Worm (Caenorhabditis elegans) whole organism, L1 larva: Measurements from ENCODE around the gene Y45G5AM.7.

ENCODE experiments used
- C16A3.4 ChIP-seq: fragments of 150-350 bp; optimal IDR thresholded peaks from 2 replicates; lab custom pipeline; 2014; ENCODE audit warnings: missing biosample characterization, missing genetic modification characterization
- C34B4.2 ChIP-seq: sonication (generic microtip); optimal IDR thresholded peaks from 2 replicates; lab custom pipeline; 2017; ENCODE audit warnings: mild to moderate bottlenecking, missing genetic modification characterization, missing compliant biosample characterization
- F16B12.6 ChIP-seq: fragments of 150-350 bp; optimal IDR thresholded peaks from 2 replicates; lab custom pipeline; 2014; ENCODE audit warnings: missing biosample characterization, missing genetic modification characterization
- Y116A8C.19 ChIP-seq: sonication (generic microtip); optimal IDR thresholded peaks from 2 replicates; lab custom pipeline; 2016; ENCODE audit warnings: missing compliant biosample characterization, missing genetic modification characterization, borderline replicate concordance
- aha-1 ChIP-seq: fragments of 150-350 bp; optimal IDR thresholded peaks from 2 replicates; lab custom pipeline; 2014; ENCODE audit warnings: missing biosample characterization, missing genetic modification characterization
- alr-1 ChIP-seq: fragments of 200-800 bp; sonication (Bioruptor generic); optimal IDR thresholded peaks from 2 replicates; lab custom pipeline; 2018; ENCODE audit warnings: borderline replicate concordance, mild to moderate bottlenecking, missing genetic modification characterization, missing compliant biosample characterization
- aly-2 ChIP-seq: fragments of 150-350 bp; optimal IDR thresholded peaks from 2 replicates; lab custom pipeline; 2014; ENCODE audit warnings: missing biosample characterization, missing genetic modification characterization
- ama-1 ChIP-seq: fragments of 150-350 bp; optimal IDR thresholded peaks from 2 replicates; lab custom pipeline; 2014
- blmp-1 ChIP-seq: fragments of 150-350 bp; optimal IDR thresholded peaks from 2 replicates; lab custom pipeline; 2014; ENCODE audit warnings: missing biosample characterization, missing genetic modification characterization
- ceh-82 ChIP-seq, 3 experiments: fragments of 150-350 bp in 1 of 3; sonication (generic microtip) in 2 of 3; optimal IDR thresholded peaks; 2 replicates each; lab custom pipeline; 2014 to 2017; ENCODE audit warnings: missing biosample characterization in 3 of 3, missing genetic modification characterization in 3 of 3
- ceh-90 ChIP-seq: sonication (generic microtip); optimal IDR thresholded peaks from 2 replicates; lab custom pipeline; 2016; ENCODE audit warnings: missing genetic modification characterization, missing compliant biosample characterization
- ces-1 ChIP-seq: fragments of 150-350 bp; optimal IDR thresholded peaks from 2 replicates; lab custom pipeline; 2014; ENCODE audit warnings: missing biosample characterization, missing genetic modification reagents, missing genetic modification characterization
- dpl-1 ChIP-seq, 3 experiments: fragments of 150-350 bp in 2 of 3; sonication (generic microtip) in 1 of 3; optimal IDR thresholded peaks; 2 replicates each; lab custom pipeline; 2014 to 2017; ENCODE audit warnings: missing biosample characterization in 3 of 3, missing genetic modification characterization in 3 of 3, missing genetic modification reagents in 3 of 3
- efl-3 ChIP-seq: fragments of 200-800 bp; sonication (Bioruptor generic); optimal IDR thresholded peaks from 2 replicates; lab custom pipeline; 2018; ENCODE audit warnings: mild to moderate bottlenecking, missing genetic modification characterization, missing compliant biosample characterization
- elt-3 ChIP-seq, 6 experiments: fragments of 150-350 bp in 1 of 6; sonication (generic microtip); optimal IDR thresholded peaks; 2 replicates each; lab custom pipeline; 2017 to 2018; ENCODE audit warnings: missing biosample characterization in 6 of 6, missing genetic modification characterization in 6 of 6, inconsistent platforms in 1 of 6
- fkh-10 ChIP-seq: sonication (generic microtip); optimal IDR thresholded peaks from 2 replicates; lab custom pipeline; 2017; ENCODE audit warnings: missing biosample characterization, missing genetic modification reagents, missing genetic modification characterization
- fos-1 ChIP-seq: fragments of 150-350 bp; optimal IDR thresholded peaks from 2 replicates; lab custom pipeline; 2014; ENCODE audit warnings: missing biosample characterization, missing genetic modification characterization
- hlh-17 ChIP-seq: fragments of 200-800 bp; sonication (Bioruptor generic); optimal IDR thresholded peaks from 2 replicates; lab custom pipeline; 2018; ENCODE audit warnings: missing genetic modification characterization, mild to moderate bottlenecking, missing compliant biosample characterization, moderate library complexity, borderline replicate concordance
- jun-1 ChIP-seq: fragments of 150-350 bp; optimal IDR thresholded peaks from 2 replicates; lab custom pipeline; 2014; ENCODE audit warnings: missing biosample characterization, missing genetic modification reagents, missing genetic modification characterization
- lin-13 ChIP-seq: fragments of 150-350 bp; optimal IDR thresholded peaks from 2 replicates; lab custom pipeline; 2014; ENCODE audit warnings: missing biosample characterization, missing genetic modification reagents, missing genetic modification characterization
- lin-35 ChIP-seq, 2 experiments: fragments of 150-350 bp; optimal IDR thresholded peaks; 2 replicates each; lab custom pipeline; 2014; ENCODE audit warnings: missing biosample characterization in 2 of 2, missing genetic modification characterization in 2 of 2, missing genetic modification reagents in 2 of 2
- mab-9 ChIP-seq: fragments of 200-800 bp; sonication (Bioruptor generic); IDR thresholded peaks from 2 replicates; pipeline ENCODE4 v1.3.6; 2022; ENCODE audit warnings: missing genetic modification reagents, missing genetic modification characterization, missing compliant biosample characterization
- mdl-1 ChIP-seq, 2 experiments: fragments of 150-350 bp; optimal IDR thresholded peaks; 2 replicates each; lab custom pipeline; 2014 to 2017; ENCODE audit warnings: missing biosample characterization in 2 of 2, missing genetic modification characterization in 2 of 2, inconsistent platforms in 1 of 2
- mef-2 ChIP-seq: fragments of 150-350 bp; optimal IDR thresholded peaks from 2 replicates; lab custom pipeline; 2014; ENCODE audit warnings: missing biosample characterization, missing genetic modification characterization
- mep-1 ChIP-seq: fragments of 150-350 bp; optimal IDR thresholded peaks from 2 replicates; lab custom pipeline; 2014; ENCODE audit warnings: missing biosample characterization, missing genetic modification characterization
- nhr-11 ChIP-seq: fragments of 150-350 bp; optimal IDR thresholded peaks from 2 replicates; lab custom pipeline; 2014; ENCODE audit warnings: missing biosample characterization, missing genetic modification characterization
- nhr-12 ChIP-seq: sonication (generic microtip); optimal IDR thresholded peaks from 2 replicates; lab custom pipeline; 2017; ENCODE audit warnings: missing biosample characterization, missing genetic modification characterization
- nhr-19 ChIP-seq: fragments of 200-800 bp; sonication (Bioruptor generic); conservative IDR thresholded peaks from 2 replicates; pipeline ENCODE4 v1.3.6; 2022; ENCODE audit warnings: missing genetic modification characterization, missing compliant biosample characterization
- nhr-20 ChIP-seq: sonication (generic microtip); optimal IDR thresholded peaks from 2 replicates; lab custom pipeline; 2016; ENCODE audit warnings: mild to moderate bottlenecking, missing genetic modification characterization, missing compliant biosample characterization
- nhr-237 ChIP-seq: fragments of 150-350 bp; optimal IDR thresholded peaks from 2 replicates; lab custom pipeline; 2014; ENCODE audit warnings: missing biosample characterization, missing genetic modification characterization
- nhr-28 ChIP-seq: fragments of 150-350 bp; optimal IDR thresholded peaks from 2 replicates; lab custom pipeline; 2014; ENCODE audit warnings: missing biosample characterization, missing genetic modification characterization
- nhr-47 ChIP-seq: sonication (generic microtip); optimal IDR thresholded peaks from 2 replicates; lab custom pipeline; 2016; ENCODE audit warnings: mild to moderate bottlenecking, missing genetic modification characterization, moderate library complexity, missing compliant biosample characterization
- nhr-71 ChIP-seq: sonication (generic microtip); optimal IDR thresholded peaks from 2 replicates; lab custom pipeline; 2016; ENCODE audit warnings: mild to moderate bottlenecking, missing genetic modification characterization, moderate library complexity, missing compliant biosample characterization
- nhr-77 ChIP-seq: fragments of 150-350 bp; optimal IDR thresholded peaks from 2 replicates; lab custom pipeline; 2014; ENCODE audit warnings: missing biosample characterization, missing genetic modification characterization
- nhr-84 ChIP-seq: sonication (generic microtip); optimal IDR thresholded peaks from 2 replicates; lab custom pipeline; 2017; ENCODE audit warnings: missing biosample characterization, missing genetic modification characterization
- nhr-85 ChIP-seq: sonication (generic microtip); peaks from one replicate; lab custom pipeline; 2016; ENCODE audit warnings: missing genetic modification characterization, inconsistent platforms, missing compliant biosample characterization
- nhr-90 ChIP-seq: sonication (generic microtip); optimal IDR thresholded peaks from 2 replicates; lab custom pipeline; 2016; ENCODE audit warnings: mild to moderate bottlenecking, missing genetic modification characterization, missing compliant biosample characterization; ENCODE audit not compliant: poor library complexity
- pag-3 ChIP-seq: sonication (generic microtip); optimal IDR thresholded peaks from 2 replicates; lab custom pipeline; 2017; ENCODE audit warnings: missing genetic modification characterization, mild to moderate bottlenecking, missing compliant biosample characterization, antibody characterized with exemption, borderline replicate concordance; ENCODE audit not compliant: insufficient read depth
- pax-3 ChIP-seq: fragments of 200-800 bp; sonication (Bioruptor generic); optimal IDR thresholded peaks from 2 replicates; lab custom pipeline; 2018; ENCODE audit warnings: mild to moderate bottlenecking, missing genetic modification characterization, moderate library complexity, missing compliant biosample characterization
- rnt-1 ChIP-seq: sonication (generic microtip); optimal IDR thresholded peaks from 2 replicates; lab custom pipeline; 2016; ENCODE audit warnings: mild to moderate bottlenecking, missing genetic modification characterization, moderate library complexity, missing compliant biosample characterization
- skn-1 ChIP-seq: fragments of 150-350 bp; optimal IDR thresholded peaks from 2 replicates; lab custom pipeline; 2014; ENCODE audit warnings: missing biosample characterization, missing genetic modification characterization
- sptf-1 ChIP-seq: fragments of 150-350 bp; optimal IDR thresholded peaks from 2 replicates; lab custom pipeline; 2014; ENCODE audit warnings: missing biosample characterization, missing genetic modification characterization
- sup-37 ChIP-seq: fragments of 200-800 bp; sonication (Bioruptor generic); optimal IDR thresholded peaks from 2 replicates; lab custom pipeline; 2018; ENCODE audit warnings: mild to moderate bottlenecking, missing genetic modification characterization, missing compliant biosample characterization
- swsn-7 ChIP-seq: sonication (generic microtip); optimal IDR thresholded peaks from 2 replicates; lab custom pipeline; 2016; ENCODE audit warnings: missing genetic modification characterization, missing compliant biosample characterization
- tbx-2 ChIP-seq: sonication (generic microtip); optimal IDR thresholded peaks from 2 replicates; lab custom pipeline; 2016; ENCODE audit warnings: missing genetic modification characterization, missing compliant biosample characterization
- tlp-1 ChIP-seq: fragments of 150-350 bp; optimal IDR thresholded peaks from 2 replicates; lab custom pipeline; 2014; ENCODE audit warnings: missing biosample characterization, missing genetic modification characterization
- unc-130 ChIP-seq: fragments of 150-350 bp; optimal IDR thresholded peaks from 2 replicates; lab custom pipeline; 2017; ENCODE audit warnings: missing biosample characterization, missing genetic modification characterization, inconsistent platforms
- unc-62 ChIP-seq: fragments of 150-350 bp; optimal IDR thresholded peaks from 2 replicates; lab custom pipeline; 2014; ENCODE audit warnings: missing biosample characterization, missing genetic modification reagents, missing genetic modification characterization
- vab-15 ChIP-seq: sonication (generic microtip); optimal IDR thresholded peaks from 2 replicates; lab custom pipeline; 2017; ENCODE audit warnings: missing genotype, mild to moderate bottlenecking, missing genetic modification characterization, missing compliant biosample characterization
- xbp-1 ChIP-seq: sonication (generic microtip); optimal IDR thresholded peaks from 2 replicates; lab custom pipeline; 2016; ENCODE audit warnings: missing genetic modification characterization, missing compliant biosample characterization
- zip-4 ChIP-seq: fragments of 200-800 bp; sonication (Bioruptor generic); optimal IDR thresholded peaks from 2 replicates; lab custom pipeline; 2018; ENCODE audit warnings: mild to moderate bottlenecking, missing genetic modification characterization, moderate library complexity, missing compliant biosample characterization
- ztf-11 ChIP-seq, 2 experiments: sonication (generic microtip); optimal IDR thresholded peaks; 2 replicates each; lab custom pipeline; 2016 to 2017; ENCODE audit warnings: missing genetic modification characterization in 2 of 2, missing biosample characterization in 1 of 2, missing compliant biosample characterization in 1 of 2
- ztf-4 ChIP-seq: fragments of 150-350 bp; optimal IDR thresholded peaks from 2 replicates; lab custom pipeline; 2014; ENCODE audit warnings: missing biosample characterization, missing genetic modification characterization

Y45G5AM.7 gene

DNA sequence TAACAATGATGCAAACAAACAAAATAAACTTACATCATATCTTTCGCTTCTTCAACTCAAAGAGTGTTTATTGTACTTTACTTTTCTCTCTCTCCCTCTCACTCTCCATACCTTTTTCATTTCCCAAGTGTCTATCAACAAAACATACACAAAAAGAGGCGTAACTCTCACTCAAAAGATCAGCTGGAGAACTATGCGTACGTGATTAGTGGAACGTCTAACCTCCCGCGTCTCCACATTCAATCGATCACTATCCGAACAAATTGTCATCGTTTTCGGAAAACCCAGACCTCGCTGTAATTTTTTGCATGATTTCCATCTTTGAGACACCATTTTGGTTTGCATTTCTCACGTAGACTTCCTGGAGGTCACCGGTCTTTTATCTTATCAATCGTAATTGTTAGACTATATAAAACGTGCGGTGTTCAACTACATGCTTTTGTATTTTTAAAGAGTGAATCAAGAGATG is 38.5 kb downstream of the Y45G5AM.7 start, which contains the start of gene nhr-57 (continued):
- TF ChIP-seq mdl-1 (tag; optimal IDR thresholded peaks at IDR 0.05; lab: Kevin White, UChicago) (peak in 1 of 2 experiments; percentile 77), nhr-19 (GFP tag; lab: Robert Waterston, UW) (peak; percentile 79), rnt-1 (no peak), sup-37 (GFP tag; lab: Kevin White, UChicago) (peak; percentile 54), nhr-84 (no peak), ceh-90 (tag; lab: Kevin White, UChicago) (no peak), tlp-1 (tag; lab: Kevin White, UChicago) (no peak), unc-130 (tag; lab: Kevin White, UChicago) (peak; percentile 20), C16A3.4 (peak; percentile 59), fkh-10 (GFP tag; lab: Kevin White, UChicago) (no peak), blmp-1 (tag; lab: Kevin White, UChicago) (peak; percentile 93), aly-2 (tag; lab: Kevin White, UChicago) (no peak), mep-1 (tag; lab: Kevin White, UChicago) (peak; percentile 50), alr-1 (tag; lab: Kevin White, UChicago) (no peak), nhr-85 (tag; lab: Kevin White, UChicago) (peak; percentile 95), tbx-2 (peak; percentile 74), C34B4.2 (tag; lab: Kevin White, UChicago) (no peak), xbp-1 (tag; lab: Kevin White, UChicago) (no peak), unc-62 (GFP tag; lab: Kevin White, UChicago) (no peak), nhr-11 (tag; lab: Kevin White, UChicago) (no peak), pax-3 (tag; lab: Kevin White, UChicago) (peak; percentile 45), nhr-77 (tag; lab: Kevin White, UChicago) (peak; percentile 83), ceh-82 (tag; optimal IDR thresholded peaks at IDR 0.05; lab: Kevin White, UChicago) (peak in 1 of 3 experiments; percentile 32), ztf-11 (tag; optimal IDR thresholded peaks at IDR 0.05; lab: Kevin White, UChicago) (no peak), jun-1 (tag; lab: Kevin White, UChicago) (peak; percentile 26), nhr-237 (tag; lab: Kevin White, UChicago) (peak; percentile 7), nhr-71 (tag; lab: Kevin White, UChicago) (peak; percentile 84), ama-1 (no peak), sptf-1 (tag; lab: Kevin White, UChicago) (no peak), ztf-4 (tag; lab: Kevin White, UChicago) (peak; percentile 20), Y116A8C.19 (no peak), nhr-28 (tag; lab: Kevin White, UChicago) (no peak), aha-1 (peak; percentile 100), nhr-20 (tag; lab: Kevin White, UChicago) (peak; percentile 92), dpl-1 (GFP tag; optimal IDR thresholded peaks at IDR 0.05; lab: Kevin White, UChicago) (peak in 2 of 3 experiments; percentile 16 to 44), skn-1 (tag; lab: Kevin White, UChicago) (peak; percentile 92), fos-1 (tag; lab: Kevin White, UChicago) (peak; percentile 64), vab-15 (tag; lab: Kevin White, UChicago) (no peak), mef-2 (tag; lab: Kevin White, UChicago) (no peak), swsn-7 (tag; lab: Kevin White, UChicago) (peak; percentile 51), elt-3 (tag; optimal IDR thresholded peaks at IDR 0.05; lab: Kevin White, UChicago) (peak in 3 of 6 experiments; percentile 39 to 98 (median 89)), ces-1 (GFP tag; lab: Kevin White, UChicago) (no peak), nhr-90 (tag; lab: Kevin White, UChicago) (peak; percentile 79), lin-13 (GFP tag; lab: Kevin White, UChicago) (peak; percentile 9), pag-3 (tag; lab: Kevin White, UChicago) (no peak), lin-35 (GFP tag; optimal IDR thresholded peaks at IDR 0.05; lab: Kevin White, UChicago) (peak; percentile 29 to 66), nhr-47 (tag; lab: Kevin White, UChicago) (peak; percentile 64), F16B12.6 (tag; lab: Kevin White, UChicago) (no peak), zip-4 (no peak), mab-9 (GFP tag; lab: Robert Waterston, UW) (no peak), efl-3 (no peak), nhr-12 (tag; lab: Kevin White, UChicago) (no peak), hlh-17 (GFP tag; lab: Kevin White, UChicago) (no peak)
